Fruit fly (Drosophila melanogaster): ENCODE data around the gene CG13310.

The CG13310 gene

DNA sequence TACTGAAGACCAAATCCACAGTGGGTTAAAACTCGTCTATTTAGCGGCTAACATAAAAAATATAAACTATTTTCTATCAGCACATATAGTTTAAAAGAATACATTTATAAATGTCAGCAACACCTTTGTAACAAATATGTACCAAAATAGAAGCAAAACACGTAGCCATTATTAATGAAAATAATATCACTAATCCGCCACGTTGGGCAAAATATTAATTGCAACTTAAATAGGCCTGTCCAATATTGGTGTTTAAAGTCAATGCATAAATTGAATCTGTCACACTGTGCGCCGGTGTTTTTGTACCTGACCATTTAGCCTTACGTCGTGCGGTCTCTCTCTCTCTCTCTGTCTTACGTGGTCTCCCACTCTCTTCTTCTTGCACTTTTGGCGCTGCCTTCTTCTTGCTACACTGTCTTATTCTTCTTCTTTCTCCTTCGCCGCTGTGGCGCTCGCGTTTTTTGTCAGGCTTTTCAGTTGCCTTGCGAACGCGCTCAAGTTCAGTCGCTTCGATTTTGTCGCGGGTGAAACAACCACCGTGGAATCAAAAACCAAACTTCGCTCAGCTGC, 34.3 kb downstream of the CG13310 start (continued):
- TF ChIP-seq emc (GFP tag; optimal IDR thresholded peaks at IDR 0.05): peak; percentile 92
- peak; percentile 98 for TF ChIP-seq CG17829 (tag; optimal IDR thresholded peaks at IDR 0.05)
- TF ChIP-seq CG34224 (GFP tag; IDR thresholded peaks at IDR 0.05; ENCODE audit: partially characterized antibody): peak; percentile 55; the same call in 2 of the 3 replicates
- peak; percentile 86 for TF ChIP-seq CG31365 (tag; optimal IDR thresholded peaks at IDR 0.05)
- peak; percentile 93 for TF ChIP-seq ssp (GFP tag; IDR thresholded peaks at IDR 0.05)
- peak; percentile 97 for TF ChIP-seq H2.0 (GFP tag; IDR thresholded peaks at IDR 0.05)
- TF ChIP-seq p53 (GFP tag; optimal IDR thresholded peaks at IDR 0.05): peak; percentile 61
- peak; percentile 97 for TF ChIP-seq klu (GFP tag; IDR thresholded peaks at IDR 0.05)
- peak; percentile 96 for TF ChIP-seq da (GFP tag; optimal IDR thresholded peaks at IDR 0.05)
- peak; percentile 97 for TF ChIP-seq CG17328 (GFP tag; IDR thresholded peaks at IDR 0.05)
- TF ChIP-seq ash1 (GFP tag; optimal IDR thresholded peaks at IDR 0.05): no peak
- TF ChIP-seq sens-2 (GFP tag; IDR thresholded peaks at IDR 0.05): peak; percentile 90
- peak; percentile 92 for TF ChIP-seq CG8765 (GFP tag; IDR thresholded peaks at IDR 0.05)
- peak; percentile 94 for TF ChIP-seq CG11085 (GFP tag; IDR thresholded peaks at IDR 0.05)
- TF ChIP-seq mld (GFP tag; IDR thresholded peaks at IDR 0.05; ENCODE audit: partially characterized antibody): peak; percentile 51; the same call in 1 of the 3 replicates
- peak in 1 of 2 experiments; percentile 68 for TF ChIP-seq Hr78 (GFP tag; optimal IDR thresholded peaks at IDR 0.05)
- TF ChIP-seq Gug (GFP tag; IDR thresholded peaks at IDR 0.05): peak; percentile 98
- TF ChIP-seq fd102C (GFP tag; optimal IDR thresholded peaks at IDR 0.05): peak; percentile 86
- peak; percentile 98 for TF ChIP-seq CG12942 (GFP tag; optimal IDR thresholded peaks at IDR 0.05)
- peak; percentile 90 for TF ChIP-seq Nf-YA (GFP tag; IDR thresholded peaks at IDR 0.05)
- TF ChIP-seq CG3163 (GFP tag; optimal IDR thresholded peaks at IDR 0.05): peak; percentile 88
- peak; percentile 88 for TF ChIP-seq MTF-1 (GFP tag; optimal IDR thresholded peaks at IDR 0.05; ENCODE audit: borderline replicate concordance)
- TF ChIP-seq psq (GFP tag; optimal IDR thresholded peaks at IDR 0.05): peak; percentile 83
- TF ChIP-seq Xbp1 (GFP tag; optimal IDR thresholded peaks at IDR 0.05): peak; percentile 98
- TF ChIP-seq Camta (GFP tag; optimal IDR thresholded peaks at IDR 0.05): peak; percentile 91
- TF ChIP-seq CG14014 (GFP tag; IDR thresholded peaks at IDR 0.05): peak; percentile 98
- TF ChIP-seq CG6272 (GFP tag; IDR thresholded peaks at IDR 0.05): peak; percentile 96
- peak; percentile 65 for TF ChIP-seq sima (GFP tag; optimal IDR thresholded peaks at IDR 0.05)
- TF ChIP-seq CG12659 (GFP tag; optimal IDR thresholded peaks at IDR 0.05): peak; percentile 99
- peak; percentile 95 for TF ChIP-seq Antp (GFP tag; optimal IDR thresholded peaks at IDR 0.05)
- peak; percentile 97 to 99 for TF ChIP-seq bsh (GFP tag; optimal IDR thresholded peaks at IDR 0.05)
- peak; percentile 45 for TF ChIP-seq ftz-f1 (GFP tag; optimal IDR thresholded peaks at IDR 0.05)
- TF ChIP-seq Awh (GFP tag; IDR thresholded peaks at IDR 0.05): peak; percentile 97
- TF ChIP-seq CG6689 (GFP tag; IDR thresholded peaks at IDR 0.05): peak; percentile 99
- peak; percentile 98 for TF ChIP-seq tin (GFP tag; optimal IDR thresholded peaks at IDR 0.05)
- peak; percentile 89 for TF ChIP-seq dan (GFP tag; IDR thresholded peaks at IDR 0.05)
- peak; percentile 97 for TF ChIP-seq Mrtf (GFP tag; IDR thresholded peaks at IDR 0.05)
- peak; percentile 59 for TF ChIP-seq CG16813 (GFP tag; IDR thresholded peaks at IDR 0.05; ENCODE audit: partially characterized antibody)
- TF ChIP-seq Vsx1 (GFP tag; optimal IDR thresholded peaks at IDR 0.05): peak; percentile 91
- peak; percentile 87 for TF ChIP-seq btn (GFP tag; optimal IDR thresholded peaks at IDR 0.05)
- TF ChIP-seq CG1233 (GFP tag; optimal IDR thresholded peaks at IDR 0.05): peak; percentile 72
- TF ChIP-seq HLH54F (GFP tag; optimal IDR thresholded peaks at IDR 0.05): peak; percentile 98
- TF ChIP-seq CG14965 (GFP tag; optimal IDR thresholded peaks at IDR 0.05; ENCODE audit: borderline replicate concordance): peak; percentile 81
- TF ChIP-seq pros (GFP tag; optimal IDR thresholded peaks at IDR 0.05): peak; percentile 93
- peak; percentile 96 for TF ChIP-seq CG7357 (GFP tag; IDR thresholded peaks at IDR 0.05)
- TF ChIP-seq zfh1 (GFP tag; IDR thresholded peaks at IDR 0.05): peak; percentile 97
- peak; percentile 74 for TF ChIP-seq Kr (GFP tag; optimal IDR thresholded peaks at IDR 0.05)
- TF ChIP-seq CG1602 (GFP tag; optimal IDR thresholded peaks at IDR 0.05): peak; percentile 98
- TF ChIP-seq z (GFP tag; IDR thresholded peaks at IDR 0.05): no peak
- peak; percentile 59 for TF ChIP-seq Fer2 (tag; optimal IDR thresholded peaks at IDR 0.05)

All from whole organism, embryonic.